Fruit fly (Drosophila melanogaster): ENCODE data around the gene Gr64b.

DNA sequence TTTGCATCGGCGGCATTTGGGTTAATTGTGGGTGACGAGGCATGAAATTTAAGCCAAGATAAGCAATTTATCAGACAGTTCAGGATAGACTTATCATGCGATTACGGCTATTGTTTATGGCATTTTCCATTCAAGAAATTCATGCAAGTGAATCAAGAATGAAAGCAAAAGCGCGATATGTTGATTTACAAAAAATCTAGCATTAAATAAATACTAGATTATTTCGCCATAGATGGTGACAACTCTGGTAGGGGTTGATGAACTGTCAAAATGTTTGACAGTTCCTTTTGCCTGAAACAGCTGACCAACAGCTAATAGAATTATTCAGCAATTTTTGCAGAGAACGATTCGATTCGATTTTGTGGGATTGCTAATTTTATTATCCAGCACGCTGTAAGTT lies 40.7 kb downstream of the Gr64b start, which contains the start of gene CG32259:
- TF ChIP-seq fd85E (GFP tag; optimal IDR thresholded peaks at IDR 0.05): no peak
- no peak for TF ChIP-seq Hr39 (GFP tag; optimal IDR thresholded peaks at IDR 0.05)
- TF ChIP-seq Blimp-1 (GFP tag; optimal IDR thresholded peaks at IDR 0.05): no peak
- TF ChIP-seq lz (GFP tag; optimal IDR thresholded peaks at IDR 0.05): no peak
- TF ChIP-seq Sox15 (GFP tag; optimal IDR thresholded peaks at IDR 0.05): no peak
- TF ChIP-seq fkh (GFP tag; optimal IDR thresholded peaks at IDR 0.05): no peak
- no peak for TF ChIP-seq topi (GFP tag; optimal IDR thresholded peaks at IDR 0.05)
- TF ChIP-seq CG4318 (GFP tag; optimal IDR thresholded peaks at IDR 0.05): no peak
- no peak for TF ChIP-seq CG9139 (GFP tag; optimal IDR thresholded peaks at IDR 0.05)
- TF ChIP-seq net (GFP tag; optimal IDR thresholded peaks at IDR 0.05): no peak
- no peak for TF ChIP-seq acj6 (GFP tag; optimal IDR thresholded peaks at IDR 0.05)

All from whole organism, prepupa.